Fruit fly (Drosophila melanogaster): ENCODE results near the gene smg.
A peak's percentile ranks its signal among the peaks of the same experiment; 100 is the strongest.

smg gene

dm6 chr3L:9004788-9005246 lies 7.0 kb upstream of the smg start, which contains the start of gene Doc3:
Doc3 (plus strand) TSS chr3L:9005196.
- TF ChIP-seq pad (GFP tag; optimal IDR thresholded peaks at IDR 0.05): no peak
- TF ChIP-seq CG7045 (GFP tag; optimal IDR thresholded peaks at IDR 0.05): no peak
- TF ChIP-seq cnc (optimal IDR thresholded peaks at IDR 0.05): no peak
- no peak for TF ChIP-seq CG5204 (GFP tag; optimal IDR thresholded peaks at IDR 0.05)

DNA sequence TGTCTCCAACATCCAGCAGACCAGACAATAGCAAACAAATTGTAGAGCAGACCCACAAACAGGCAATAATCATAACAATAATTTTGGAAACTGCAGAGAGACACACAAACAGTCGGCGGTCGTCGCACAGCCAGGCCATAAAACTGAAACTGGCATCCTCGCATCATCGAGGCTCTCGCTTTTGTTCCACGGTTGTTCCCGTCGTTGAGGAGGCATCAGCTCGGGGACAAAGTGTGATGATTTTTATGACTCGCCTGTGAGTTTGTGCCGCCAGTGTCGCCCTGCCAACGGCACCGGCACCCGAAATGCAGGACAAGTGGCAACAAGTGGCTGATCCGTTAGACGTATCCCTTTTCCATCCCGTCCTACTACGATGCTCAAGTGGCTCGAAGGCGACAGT lies 5.6 kb upstream of the smg start:
- TF ChIP-seq cnc (optimal IDR thresholded peaks at IDR 0.05) (no peak), Clk (GFP tag; optimal IDR thresholded peaks at IDR 0.05) (no peak), toe (GFP tag; optimal IDR thresholded peaks at IDR 0.05) (no peak), CG5204 (GFP tag; optimal IDR thresholded peaks at IDR 0.05) (no peak), pad (GFP tag; optimal IDR thresholded peaks at IDR 0.05) (no peak), CG14711 (tag; optimal IDR thresholded peaks at IDR 0.05) (no peak), CG12768 (GFP tag; optimal IDR thresholded peaks at IDR 0.05) (no peak)

DNA sequence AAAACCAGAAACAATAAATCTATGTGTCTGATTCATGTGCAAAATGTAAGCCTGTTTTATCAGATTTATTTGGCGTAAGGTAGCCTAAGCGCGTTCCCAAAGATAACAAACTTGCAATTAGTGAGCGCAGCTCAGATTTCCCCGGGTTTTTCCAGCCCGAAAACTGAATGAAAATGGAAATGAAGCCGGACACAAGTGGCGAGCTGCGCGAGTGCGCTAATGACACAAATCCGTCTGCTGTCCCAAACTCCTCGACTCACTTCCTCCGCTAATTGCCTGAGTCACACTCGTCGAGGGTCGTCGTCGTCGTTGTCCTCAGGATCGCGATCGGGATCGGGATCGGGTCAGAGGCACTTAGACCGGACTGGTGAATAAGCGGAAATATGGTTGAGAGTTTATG lies 4.7 kb upstream of the smg start:
- TF ChIP-seq CG1620 (GFP tag; optimal IDR thresholded peaks at IDR 0.05) (no peak), CG11617 (GFP tag; optimal IDR thresholded peaks at IDR 0.05) (no peak), CG14711 (tag; optimal IDR thresholded peaks at IDR 0.05) (no peak), kay (GFP tag; ENCODE audit: borderline replicate concordance) (no peak), CG7045 (GFP tag; optimal IDR thresholded peaks at IDR 0.05) (no peak), Clk (GFP tag; optimal IDR thresholded peaks at IDR 0.05) (no peak), Crg-1 (GFP tag; optimal IDR thresholded peaks at IDR 0.05) (no peak)

dm6 chr3L:8996899-8997685 lies 697 bp downstream of the smg start:
- no peak for TF ChIP-seq CG7045 (GFP tag; optimal IDR thresholded peaks at IDR 0.05)
- no peak for TF ChIP-seq toe (GFP tag; optimal IDR thresholded peaks at IDR 0.05)
- TF ChIP-seq Crg-1 (GFP tag; optimal IDR thresholded peaks at IDR 0.05): no peak
- no peak for TF ChIP-seq CG1620 (GFP tag; optimal IDR thresholded peaks at IDR 0.05)
- TF ChIP-seq CG12768 (GFP tag; optimal IDR thresholded peaks at IDR 0.05): peak; percentile 49
- no peak for TF ChIP-seq Mnt (GFP tag; optimal IDR thresholded peaks at IDR 0.05)
- no peak for TF ChIP-seq kay (GFP tag; ENCODE audit: borderline replicate concordance)
- TF ChIP-seq cic (GFP tag; optimal IDR thresholded peaks at IDR 0.05): peak; percentile 42
- TF ChIP-seq CG33017 (tag; optimal IDR thresholded peaks at IDR 0.05): no peak
- no peak for TF ChIP-seq CG7101 (tag; optimal IDR thresholded peaks at IDR 0.05)
- no peak for TF ChIP-seq cnc (optimal IDR thresholded peaks at IDR 0.05)
- TF ChIP-seq Hr96 (GFP tag; optimal IDR thresholded peaks at IDR 0.05): no peak
- TF ChIP-seq CG5204 (GFP tag; optimal IDR thresholded peaks at IDR 0.05): no peak
- TF ChIP-seq ovo (GFP tag; optimal IDR thresholded peaks at IDR 0.05): peak; percentile 85
- TF ChIP-seq pad (GFP tag; optimal IDR thresholded peaks at IDR 0.05): peak; percentile 99
- no peak for TF ChIP-seq Clk (GFP tag; optimal IDR thresholded peaks at IDR 0.05)
- TF ChIP-seq CG11617 (GFP tag; optimal IDR thresholded peaks at IDR 0.05): peak; percentile 55
- TF ChIP-seq tj (GFP tag; optimal IDR thresholded peaks at IDR 0.05): peak; percentile 91

DNA sequence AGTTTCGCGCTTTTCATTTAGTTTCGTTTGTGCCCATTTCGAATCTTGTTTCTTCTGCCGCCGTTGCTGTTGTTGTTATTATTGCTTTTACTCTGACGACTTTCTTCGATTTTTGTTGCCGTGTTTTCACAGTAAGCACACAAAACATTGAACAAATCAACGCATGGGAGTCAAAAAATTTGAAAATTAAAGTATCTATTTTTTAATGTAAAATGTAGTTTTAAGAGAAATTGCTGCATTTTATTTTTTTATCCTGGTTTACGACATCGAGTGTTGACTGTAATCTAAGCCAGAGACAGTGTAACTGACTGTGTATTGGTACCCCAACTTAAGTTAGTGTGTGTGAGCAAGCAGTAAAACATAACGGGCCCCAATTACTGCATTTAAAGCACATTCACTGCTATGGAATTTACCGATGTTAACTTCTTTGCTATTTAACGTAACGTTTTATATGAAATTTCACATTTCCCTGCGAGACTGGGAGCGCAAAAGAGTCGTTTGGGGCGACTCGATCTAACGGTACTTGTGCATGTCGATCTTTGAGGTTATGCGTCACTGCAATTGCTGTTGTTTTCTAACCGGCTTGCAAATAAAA lies 1.5 kb downstream of the smg start:
- TF ChIP-seq ovo (GFP tag; optimal IDR thresholded peaks at IDR 0.05) (peak; percentile 96), cic (GFP tag; optimal IDR thresholded peaks at IDR 0.05) (no peak), Hr96 (GFP tag; optimal IDR thresholded peaks at IDR 0.05) (no peak), CG7101 (tag; optimal IDR thresholded peaks at IDR 0.05) (peak; percentile 90), cnc (optimal IDR thresholded peaks at IDR 0.05) (no peak), CG5204 (GFP tag; optimal IDR thresholded peaks at IDR 0.05) (no peak), CG1620 (GFP tag; optimal IDR thresholded peaks at IDR 0.05) (peak; percentile 74), Crg-1 (GFP tag; optimal IDR thresholded peaks at IDR 0.05) (peak; percentile 37), pad (GFP tag; optimal IDR thresholded peaks at IDR 0.05) (peak; percentile 80), bab1 (GFP tag; optimal IDR thresholded peaks at IDR 0.05) (peak; percentile 96), CG12768 (GFP tag; optimal IDR thresholded peaks at IDR 0.05) (peak; percentile 59), Clk (GFP tag; optimal IDR thresholded peaks at IDR 0.05) (peak; percentile 51), kay (GFP tag; ENCODE audit: borderline replicate concordance) (no peak), toe (GFP tag; optimal IDR thresholded peaks at IDR 0.05) (no peak), Mnt (GFP tag; optimal IDR thresholded peaks at IDR 0.05) (peak; percentile 57), CG14711 (tag; optimal IDR thresholded peaks at IDR 0.05) (peak; percentile 89), CG11617 (GFP tag; optimal IDR thresholded peaks at IDR 0.05) (peak; percentile 64), CG7045 (GFP tag; optimal IDR thresholded peaks at IDR 0.05) (peak; percentile 64), CG33017 (tag; optimal IDR thresholded peaks at IDR 0.05) (peak; percentile 90), tj (GFP tag; optimal IDR thresholded peaks at IDR 0.05) (peak; percentile 33)

DNA sequence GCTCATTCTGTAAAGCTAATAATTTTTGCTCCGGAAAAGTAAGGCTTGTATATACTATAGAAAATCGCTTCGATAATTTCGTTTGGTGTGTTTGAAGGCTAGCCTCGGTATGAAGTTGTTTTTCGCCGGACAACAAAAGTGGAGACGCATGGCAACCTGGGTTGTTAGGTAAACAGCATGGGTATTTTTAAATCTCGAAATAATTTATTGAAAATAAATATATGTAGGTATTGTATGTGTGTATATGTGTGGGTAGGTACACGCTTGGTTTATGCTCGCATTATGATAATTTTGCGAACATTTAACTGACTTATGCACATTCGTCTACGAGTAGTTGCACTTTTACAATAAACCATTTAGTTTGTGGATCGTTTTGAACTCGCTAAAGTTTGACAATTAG lies 7.7 kb downstream of the smg start, which contains the start of gene CG5280:
Gene CG5280, minus strand, starts transcription at position 101 of the 400 bp plus-strand sequence.
- no peak for TF ChIP-seq CG5204 (GFP tag; optimal IDR thresholded peaks at IDR 0.05)
- TF ChIP-seq cnc (optimal IDR thresholded peaks at IDR 0.05): no peak
- TF ChIP-seq toe (GFP tag; optimal IDR thresholded peaks at IDR 0.05): no peak
- peak; percentile 76 for TF ChIP-seq kay (GFP tag; ENCODE audit: borderline replicate concordance)
- TF ChIP-seq CG7045 (GFP tag; optimal IDR thresholded peaks at IDR 0.05): no peak
